Fruit fly (Drosophila melanogaster) whole organism, wandering third instar larva: Measurements from ENCODE around the gene S-Lap4.

ENCODE experiments used
- Abd-B ChIP-seq: fragments of >200 bp; optimal IDR thresholded peaks from 2 replicates; lab custom pipeline; 2017; ENCODE audit warnings: missing biosample characterization, missing genetic modification characterization
- CG32264 ChIP-seq: fragments of 200-800 bp; sonication (Bioruptor generic); optimal IDR thresholded peaks from 2 replicates; lab custom pipeline; 2016; ENCODE audit warnings: missing biosample characterization, missing genetic modification characterization
- CG9705 ChIP-seq: fragments of 200-800 bp; sonication (Bioruptor generic); optimal IDR thresholded peaks from 2 replicates; lab custom pipeline; 2018; ENCODE audit warnings: missing biosample characterization, mild to moderate bottlenecking, missing genetic modification characterization
- Dfd ChIP-seq: fragments of >200 bp; optimal IDR thresholded peaks from 2 replicates; lab custom pipeline; 2017; ENCODE audit warnings: missing biosample characterization, missing genetic modification characterization
- Dif ChIP-seq: fragments of 200-275, 200-300 bp; sonication (Bioruptor generic); optimal IDR thresholded peaks from 2 replicates; lab custom pipeline; 2018; ENCODE audit warnings: missing biosample characterization, missing genetic modification characterization; ENCODE audit not compliant: partially characterized antibody
- HLH106 ChIP-seq: fragments of 200-800 bp; optimal IDR thresholded peaks from 3 replicates; lab custom pipeline; 2019; ENCODE audit warnings: missing biosample characterization, mild to moderate bottlenecking, missing genetic modification characterization, moderate library complexity
- Hnf4 ChIP-seq: fragments of 200-800 bp; sonication (Bioruptor generic); optimal IDR thresholded peaks from 2 replicates; lab custom pipeline; 2016; ENCODE audit warnings: missing biosample characterization, mild to moderate bottlenecking, missing genetic modification characterization
- Hr83 ChIP-seq: fragments of 200-300 bp; sonication (Bioruptor generic); optimal IDR thresholded peaks from 2 replicates; lab custom pipeline; 2016; ENCODE audit warnings: missing biosample characterization, mild to moderate bottlenecking, missing genetic modification characterization, moderate library complexity; ENCODE audit not compliant: poor library complexity, severe bottlenecking
- Jra ChIP-seq: sonication (Bioruptor generic); optimal IDR thresholded peaks from 2 replicates; lab custom pipeline; 2016; ENCODE audit warnings: missing biosample characterization, missing genetic modification characterization
- Myc ChIP-seq: fragments of >200 bp; optimal IDR thresholded peaks from 2 replicates; lab custom pipeline; 2017
- N ChIP-seq: fragments of >200 bp; optimal IDR thresholded peaks from 2 replicates; lab custom pipeline; 2018; ENCODE audit warnings: missing biosample characterization, missing external identifiers, missing genetic modification characterization
- OdsH ChIP-seq: fragments of 200-800 bp; sonication (Bioruptor generic); optimal IDR thresholded peaks from 2 replicates; lab custom pipeline; 2016; ENCODE audit warnings: missing biosample characterization, mild to moderate bottlenecking, missing genetic modification characterization
- Rel ChIP-seq, 2 experiments: fragments of 200-800 bp; sonication (Bioruptor generic) in 1 of 2; optimal IDR thresholded peaks; 2 replicates in 1 of 2; 3 replicates in 1 of 2; lab custom pipeline; 2016 to 2019; ENCODE audit warnings: mild to moderate bottlenecking in 2 of 2, missing biosample characterization in 2 of 2, missing genetic modification characterization in 2 of 2, moderate library complexity in 1 of 2
- Sp1 ChIP-seq: fragments of 200-800 bp; sonication (Bioruptor generic); optimal IDR thresholded peaks from 3 replicates; lab custom pipeline; 2019; ENCODE audit warnings: missing biosample characterization, mild to moderate bottlenecking, missing genetic modification characterization, moderate library complexity
- Vsx2 ChIP-seq: fragments of 200-300, 225-300 bp; sonication (Bioruptor generic); optimal IDR thresholded peaks from 2 replicates; lab custom pipeline; 2018; ENCODE audit warnings: missing biosample characterization, missing genetic modification characterization; ENCODE audit not compliant: partially characterized antibody
- brk ChIP-seq: fragments of 200-800 bp; sonication (Bioruptor generic); optimal IDR thresholded peaks from 2 replicates; lab custom pipeline; 2016; ENCODE audit warnings: missing biosample characterization, mild to moderate bottlenecking, missing genetic modification characterization
- ey ChIP-seq: fragments of 200-800 bp; sonication (Bioruptor generic); optimal IDR thresholded peaks from 2 replicates; lab custom pipeline; 2016; ENCODE audit warnings: missing biosample characterization, missing genetic modification characterization
- foxo ChIP-seq, 2 experiments: fragments of 200-800 bp; sonication (Bioruptor generic); optimal IDR thresholded peaks; 2 replicates in 1 of 2; 3 replicates in 1 of 2; lab custom pipeline; 2016 to 2017; ENCODE audit warnings: missing biosample characterization in 2 of 2, missing genetic modification characterization in 2 of 2
- fru ChIP-seq: fragments of 200-800 bp; sonication (Bioruptor generic); optimal IDR thresholded peaks from 3 replicates; lab custom pipeline; 2016; ENCODE audit warnings: missing biosample characterization, mild to moderate bottlenecking, missing genetic modification characterization
- h ChIP-seq: fragments of 200-800 bp; sonication (Bioruptor generic); optimal IDR thresholded peaks from 3 replicates; lab custom pipeline; 2016; ENCODE audit warnings: missing biosample characterization, mild to moderate bottlenecking, missing genetic modification characterization
- pan ChIP-seq: fragments of >200 bp; optimal IDR thresholded peaks from 2 replicates; lab custom pipeline; 2017
- psq ChIP-seq: fragments of 200-800 bp; sonication (Bioruptor generic); optimal IDR thresholded peaks from 3 replicates; lab custom pipeline; 2017; ENCODE audit warnings: missing biosample characterization, mild to moderate bottlenecking, missing genetic modification characterization, moderate library complexity
- rgr ChIP-seq: fragments of 200-800 bp; sonication (Bioruptor generic); optimal IDR thresholded peaks from 3 replicates; lab custom pipeline; 2016; ENCODE audit warnings: missing biosample characterization, mild to moderate bottlenecking, missing genetic modification characterization
- sv ChIP-seq: fragments of 200-800 bp; sonication (Bioruptor generic); optimal IDR thresholded peaks from 3 replicates; lab custom pipeline; 2016; ENCODE audit warnings: missing biosample characterization, missing genetic modification characterization
- usp ChIP-seq: fragments of >200 bp; optimal IDR thresholded peaks from 2 replicates; lab custom pipeline; 2017; ENCODE audit warnings: missing biosample characterization, missing genetic modification characterization
- woc ChIP-seq: sonication (Bioruptor generic); optimal IDR thresholded peaks from 2 replicates; lab custom pipeline; 2016; ENCODE audit warnings: missing biosample characterization, mild to moderate bottlenecking, missing genetic modification characterization

Gene S-Lap4

dm6 chr3L:10525168-10525567, 34.5 kb downstream of the S-Lap4 start:
- TF ChIP-seq Abd-B (GFP tag; lab: Kevin White, UChicago), result no peak
- TF ChIP-seq OdsH, result no peak
- no peak for TF ChIP-seq Hr83 (GFP tag; lab: Kevin White, UChicago)
- TF ChIP-seq N (GFP tag; lab: Kevin White, UChicago), result no peak
- no peak for TF ChIP-seq Myc (lab: Kevin White, UChicago)
- TF ChIP-seq brk, result no peak
- TF ChIP-seq psq (GFP tag; lab: Kevin White, UChicago), result no peak

- TF ChIP-seq h (GFP tag; lab: Kevin White, UChicago), result peak; percentile 11
- TF ChIP-seq foxo (GFP tag; optimal IDR thresholded peaks at IDR 0.05; lab: Kevin White, UChicago), result peak in 1 of 2 experiments; percentile 1
- peak; percentile 13 for TF ChIP-seq OdsH
- no peak for TF ChIP-seq usp
- TF ChIP-seq Hnf4, result no peak
- no peak for TF ChIP-seq Dif (GFP tag; lab: Kevin White, UChicago)
- no peak for TF ChIP-seq pan (lab: Kevin White, UChicago)
- no peak for TF ChIP-seq Myc (lab: Kevin White, UChicago)
- TF ChIP-seq rgr (GFP tag; lab: Kevin White, UChicago), result peak; percentile 17
- TF ChIP-seq HLH106, result peak; percentile 9
These were observed 35.2 kb downstream of the S-Lap4 start for dm6 chr3L:10525641-10526382.

- TF ChIP-seq ey (no peak), h (GFP tag; lab: Kevin White, UChicago) (no peak), Rel (GFP tag; optimal IDR thresholded peaks at IDR 0.05; lab: Kevin White, UChicago) (no peak), Rel (tag; optimal IDR thresholded peaks at IDR 0.05; lab: Kevin White, UChicago) (no peak), OdsH (no peak), CG32264 (GFP tag; lab: Kevin White, UChicago) (no peak), foxo (GFP tag; optimal IDR thresholded peaks at IDR 0.05; lab: Kevin White, UChicago) (no peak), fru (no peak)
These were observed 37.6 kb downstream of the S-Lap4 start for dm6 chr3L:10528251-10528650.

dm6 chr3L:10531059-10531458, 40.4 kb downstream of the S-Lap4 start:
- TF ChIP-seq psq (GFP tag; lab: Kevin White, UChicago) (peak; percentile 39), Vsx2 (GFP tag; lab: Kevin White, UChicago) (peak; percentile 37), HLH106 (no peak)
- TF ChIP-seq, all 38 proteins: peak for 2

dm6 chr3L:10531907-10532581, 41.4 kb downstream of the S-Lap4 start:
- TF ChIP-seq Jra (GFP tag; lab: Kevin White, UChicago), result no peak
- no peak for TF ChIP-seq CG9705 (GFP tag; lab: Kevin White, UChicago)
- no peak for TF ChIP-seq sv (GFP tag; lab: Kevin White, UChicago)
- no peak for TF ChIP-seq Rel (GFP tag; optimal IDR thresholded peaks at IDR 0.05; lab: Kevin White, UChicago)
- no peak for TF ChIP-seq Rel (tag; optimal IDR thresholded peaks at IDR 0.05; lab: Kevin White, UChicago)
- TF ChIP-seq woc (GFP tag; lab: Kevin White, UChicago), result no peak
- no peak for TF ChIP-seq Myc (lab: Kevin White, UChicago)
- TF ChIP-seq Hnf4, result no peak

dm6 chr3L:10533878-10534277, 43.2 kb downstream of the S-Lap4 start:
- no peak for TF ChIP-seq Sp1 (GFP tag; lab: Kevin White, UChicago)
- TF ChIP-seq pan (lab: Kevin White, UChicago), result no peak
- TF ChIP-seq Hnf4, result no peak
- no peak for TF ChIP-seq Rel (GFP tag; optimal IDR thresholded peaks at IDR 0.05; lab: Kevin White, UChicago)
- no peak for TF ChIP-seq Rel (tag; optimal IDR thresholded peaks at IDR 0.05; lab: Kevin White, UChicago)
- TF ChIP-seq Dfd, result no peak
- no peak for TF ChIP-seq OdsH
- TF ChIP-seq Myc (lab: Kevin White, UChicago), result no peak
- peak; percentile 6 for TF ChIP-seq brk
